Worm (Caenorhabditis elegans) whole organism, L4 larva: ENCODE measurements around the gene F14F9.8.

Experiments used
- hmg-1.1 ChIP-seq: fragments of 200-800 bp; sonication (Bioruptor generic); IDR thresholded peaks from 2 replicates; pipeline ENCODE4 v1.3.6; 2022; ENCODE audit warnings: missing genetic modification reagents, missing genetic modification characterization, missing compliant biosample characterization
- mdt-29 ChIP-seq: fragments of 200-800 bp; sonication (Bioruptor generic); IDR thresholded peaks from 2 replicates; pipeline ENCODE4 v1.3.6; 2022; ENCODE audit warnings: missing genetic modification reagents, missing genetic modification characterization, missing compliant biosample characterization
- ztf-11 ChIP-seq: fragments of 150-350 bp; optimal IDR thresholded peaks from 2 replicates; lab custom pipeline; 2014; ENCODE audit warnings: missing biosample characterization, missing genetic modification characterization

- TF ChIP-seq ztf-11 (no peak), mdt-29 (GFP tag; lab: Robert Waterston, UW) (no peak), hmg-1.1 (no peak)
These were observed 1.3 kb downstream of the F14F9.8 start for ce11 chrV:5131380-5131779.
